Fruit fly (Drosophila melanogaster): Measurements from ENCODE around the gene MTPAP.

Gene MTPAP

DNA sequence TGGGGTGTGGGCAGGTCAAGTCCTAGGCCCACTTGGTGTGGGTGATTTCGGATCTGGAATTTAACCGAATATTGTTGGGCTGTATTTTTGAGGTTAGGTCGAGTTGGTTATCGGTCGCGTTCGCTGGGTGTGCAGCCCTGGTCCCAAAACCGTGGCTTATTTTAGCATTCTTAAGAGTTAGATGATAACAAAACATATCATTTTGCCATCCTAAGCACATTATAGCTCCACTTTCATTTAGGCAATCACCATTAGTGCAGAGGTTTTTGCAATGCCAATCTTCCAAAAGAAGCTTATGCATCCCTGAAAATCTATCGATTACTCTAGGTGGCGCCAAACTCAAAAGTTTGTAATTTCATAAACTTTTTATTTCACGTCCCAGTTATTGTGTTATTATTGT, at the start of gene MTPAP:
TSS of gene MTPAP (minus strand) at position 103 of the 400 bp plus-strand sequence.
- TF ChIP-seq esn (GFP tag; optimal IDR thresholded peaks at IDR 0.05) = peak; percentile 45
- TF ChIP-seq Eip78C (GFP tag) = peak; percentile 35
- no peak for TF ChIP-seq Ets96B (tag; optimal IDR thresholded peaks at IDR 0.05)
- no peak for TF ChIP-seq CG15336 (GFP tag; IDR thresholded peaks at IDR 0.05)
- no peak for TF ChIP-seq fkh (GFP tag; optimal IDR thresholded peaks at IDR 0.05)
- TF ChIP-seq Gug (GFP tag; IDR thresholded peaks at IDR 0.05) = no peak
- TF ChIP-seq CG3032 (tag; optimal IDR thresholded peaks at IDR 0.05) = peak; percentile 21
- no peak for TF ChIP-seq CG10631 (GFP tag; optimal IDR thresholded peaks at IDR 0.05)
- TF ChIP-seq lz (GFP tag; optimal IDR thresholded peaks at IDR 0.05) = peak; percentile 29

DNA sequence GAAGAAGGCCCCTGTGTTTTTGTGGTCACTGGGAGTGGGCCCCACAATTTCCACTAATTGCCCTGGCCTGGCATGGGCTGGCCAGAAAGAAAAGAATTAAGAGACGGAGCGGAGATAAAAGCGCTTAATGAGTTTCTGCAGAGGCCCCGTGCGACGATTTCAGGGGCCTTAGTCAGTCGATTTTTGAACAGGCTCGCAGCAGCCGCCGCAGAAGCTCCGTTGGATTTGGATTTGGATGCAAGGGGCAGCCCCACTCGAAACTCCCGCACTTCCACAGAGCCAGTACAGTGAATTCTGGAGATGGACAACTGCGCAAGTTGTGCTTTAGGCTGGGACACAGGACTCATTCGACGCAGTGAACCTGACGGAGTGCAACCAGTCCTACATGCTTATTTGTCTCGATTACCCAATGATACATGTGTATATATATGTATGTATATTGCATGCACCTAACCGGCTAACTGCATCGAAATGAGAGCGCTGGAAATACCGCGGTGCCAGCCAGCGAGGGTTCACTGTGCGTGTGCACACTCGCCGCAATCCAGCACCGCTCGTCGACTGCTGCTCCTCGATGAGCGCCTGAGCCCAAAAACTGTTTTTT, 49.4 kb upstream of the MTPAP start:
- TF ChIP-seq topi (GFP tag; optimal IDR thresholded peaks at IDR 0.05) = peak; percentile 89
- TF ChIP-seq salr (GFP tag; optimal IDR thresholded peaks at IDR 0.05) = peak; percentile 48 to 63
- peak; percentile 63; the same call in 1 of the 2 replicates for TF ChIP-seq Gug (GFP tag; IDR thresholded peaks at IDR 0.05)
- TF ChIP-seq dac (GFP tag; optimal IDR thresholded peaks at IDR 0.05) = peak; percentile 36
- TF ChIP-seq Hr4 (GFP tag; optimal IDR thresholded peaks at IDR 0.05) = peak; percentile 77
- peak; percentile 51 for TF ChIP-seq CG16779 (tag; optimal IDR thresholded peaks at IDR 0.05)
- TF ChIP-seq CG8119 (GFP tag; IDR thresholded peaks at IDR 0.05) = peak; percentile 66
- TF ChIP-seq spab (GFP tag; optimal IDR thresholded peaks at IDR 0.05) = peak; percentile 66
- peak; percentile 86 for TF ChIP-seq Met (GFP tag; optimal IDR thresholded peaks at IDR 0.05)
- TF ChIP-seq svp (GFP tag) = peak; percentile 95
- TF ChIP-seq Hr39 (GFP tag; optimal IDR thresholded peaks at IDR 0.05) = peak; percentile 90
- peak; percentile 78 for TF ChIP-seq CG8632 (GFP tag; optimal IDR thresholded peaks at IDR 0.05)
- TF ChIP-seq CG1621 (tag; optimal IDR thresholded peaks at IDR 0.05) = peak; percentile 77
- no peak for TF ChIP-seq Blimp-1 (GFP tag; optimal IDR thresholded peaks at IDR 0.05)
- peak; percentile 81 for TF ChIP-seq Sox102F (GFP tag; optimal IDR thresholded peaks at IDR 0.05)
- TF ChIP-seq CG9139 (GFP tag; optimal IDR thresholded peaks at IDR 0.05) = peak; percentile 47
- peak; percentile 71 for TF ChIP-seq vri (GFP tag; optimal IDR thresholded peaks at IDR 0.05)
- TF ChIP-seq CG7368 (GFP tag; optimal IDR thresholded peaks at IDR 0.05) = peak; percentile 76
- TF ChIP-seq dsx (GFP tag; optimal IDR thresholded peaks at IDR 0.05; ENCODE audit: poor library complexity, severe bottlenecking) = peak; percentile 62
- TF ChIP-seq cyc (GFP tag; optimal IDR thresholded peaks at IDR 0.05) = peak; percentile 90
- TF ChIP-seq CG31627 (GFP tag; optimal IDR thresholded peaks at IDR 0.05) = peak; percentile 90
- TF ChIP-seq Smox (GFP tag; optimal IDR thresholded peaks at IDR 0.05) = peak; percentile 86
- peak; percentile 86 for TF ChIP-seq CG10631 (GFP tag; optimal IDR thresholded peaks at IDR 0.05)
- TF ChIP-seq fd85E (GFP tag; optimal IDR thresholded peaks at IDR 0.05) = peak; percentile 17
- TF ChIP-seq esn (GFP tag; optimal IDR thresholded peaks at IDR 0.05) = peak; percentile 90
- no peak for TF ChIP-seq CG4318 (GFP tag; optimal IDR thresholded peaks at IDR 0.05)
- peak; percentile 83 for TF ChIP-seq OdsH (GFP tag; optimal IDR thresholded peaks at IDR 0.05)
- peak; percentile 77 for TF ChIP-seq CG6808 (GFP tag; optimal IDR thresholded peaks at IDR 0.05)
- peak; percentile 89 for TF ChIP-seq CG6792 (GFP tag; optimal IDR thresholded peaks at IDR 0.05)
- peak; percentile 84 for TF ChIP-seq acj6 (GFP tag; optimal IDR thresholded peaks at IDR 0.05)
- peak; percentile 64 for TF ChIP-seq CG34406 (GFP tag; optimal IDR thresholded peaks at IDR 0.05)
- TF ChIP-seq net (GFP tag; optimal IDR thresholded peaks at IDR 0.05) = peak; percentile 61
- TF ChIP-seq Ets96B (tag; optimal IDR thresholded peaks at IDR 0.05) = peak; percentile 69
- TF ChIP-seq CG3032 (tag; optimal IDR thresholded peaks at IDR 0.05) = peak; percentile 77
- TF ChIP-seq fd59A (GFP tag; optimal IDR thresholded peaks at IDR 0.05) = peak; percentile 80
- TF ChIP-seq Lpt (GFP tag; optimal IDR thresholded peaks at IDR 0.05) = no peak
- TF ChIP-seq CG11902 (GFP tag; optimal IDR thresholded peaks at IDR 0.05) = peak; percentile 85
- TF ChIP-seq eg (GFP tag; IDR thresholded peaks at IDR 0.05) = peak; percentile 79
- TF ChIP-seq Hr38 (GFP tag; optimal IDR thresholded peaks at IDR 0.05) = no peak
- peak; percentile 84 for TF ChIP-seq Ets21C (GFP tag; optimal IDR thresholded peaks at IDR 0.05)
- no peak for TF ChIP-seq CG6854 (GFP tag; optimal IDR thresholded peaks at IDR 0.05)
- peak; percentile 89 for TF ChIP-seq pdm3 (GFP tag; optimal IDR thresholded peaks at IDR 0.05)
- peak; percentile 78 for TF ChIP-seq achi (GFP tag; optimal IDR thresholded peaks at IDR 0.05)
- peak; percentile 63 to 74 for TF ChIP-seq ss (GFP tag; optimal IDR thresholded peaks at IDR 0.05)
- TF ChIP-seq Sox14 (GFP tag; optimal IDR thresholded peaks at IDR 0.05) = peak; percentile 86
